Fruit fly (Drosophila melanogaster) whole organism, embryonic: ENCODE data around the gene e.

ENCODE experiments used
- CG4360 ChIP-seq: fragments of 200-800 bp; sonication (Bioruptor generic); IDR thresholded peaks from 2 replicates; pipeline ENCODE4 v1.3.6; 2022; ENCODE audit warnings: missing biosample characterization, missing genetic modification characterization
- fd64A ChIP-seq: fragments of 200-800 bp; sonication (Bioruptor generic); optimal IDR thresholded peaks from 3 replicates; lab custom pipeline; 2018; ENCODE audit warnings: missing biosample characterization, mild to moderate bottlenecking, missing genetic modification characterization
- tio ChIP-seq: fragments of 200-800 bp; sonication (Bioruptor generic); optimal IDR thresholded peaks from 2 replicates; lab custom pipeline; 2017; ENCODE audit warnings: missing biosample characterization, missing genetic modification characterization, inconsistent platforms

dm6 chr3R:21252478-21252877, 15.5 kb upstream of the e start:
- no peak for TF ChIP-seq CG4360 (GFP tag; lab: Robert Waterston, UW)
- TF ChIP-seq fd64A (GFP tag; lab: Kevin White, UChicago) = no peak
- TF ChIP-seq tio (GFP tag; lab: Kevin White, UChicago) = no peak
